Worm (Caenorhabditis elegans): ENCODE measurements around the gene ZK637.12.

The ZK637.12 gene

ce11 chrIII:8887184-8887801, 36.7 kb upstream of the ZK637.12 start, which contains the start of gene famh-136 (continued):
- no peak for TF ChIP-seq ceh-79 (tag; optimal IDR thresholded peaks at IDR 0.05)
- TF ChIP-seq F55B11.4 (tag; optimal IDR thresholded peaks at IDR 0.05; ENCODE audit: borderline replicate concordance, insufficient read depth) = no peak
- no peak for TF ChIP-seq mxl-1 (tag; optimal IDR thresholded peaks at IDR 0.05)
- peak; percentile 51 for TF ChIP-seq snpc-1.1 (tag; optimal IDR thresholded peaks at IDR 0.05; ENCODE audit: insufficient read depth)
- TF ChIP-seq ztf-3 (GFP tag; optimal IDR thresholded peaks at IDR 0.05) = no peak
- TF ChIP-seq rec-8 (tag; optimal IDR thresholded peaks at IDR 0.05) = no peak
- peak; percentile 61 for TF ChIP-seq repo-1 (tag; optimal IDR thresholded peaks at IDR 0.05)
- TF ChIP-seq B0261.1 (tag; optimal IDR thresholded peaks at IDR 0.05) = no peak
- peak; percentile 34 for TF ChIP-seq pha-4 (tag; optimal IDR thresholded peaks at IDR 0.05)
- TF ChIP-seq F23B12.7 (tag; optimal IDR thresholded peaks at IDR 0.05; ENCODE audit: insufficient read depth) = peak; percentile 94
- TF ChIP-seq mel-28 (tag; optimal IDR thresholded peaks at IDR 0.05; ENCODE audit: borderline replicate concordance) = no peak
- TF ChIP-seq ztf-18 (tag; optimal IDR thresholded peaks at IDR 0.05) = peak; percentile 99
- TF ChIP-seq dpl-1 (GFP tag; optimal IDR thresholded peaks at IDR 0.05) = peak; percentile 62
- TF ChIP-seq ekl-4 (GFP tag; IDR thresholded peaks at IDR 0.05) = peak; percentile 67; the same call in 1 of the 2 replicates
- TF ChIP-seq lir-1 (GFP tag; conservative IDR thresholded peaks at IDR 0.05) = peak; percentile 57
- no peak for TF ChIP-seq ztf-28 (GFP tag; IDR thresholded peaks at IDR 0.05)
- TF ChIP-seq Y95B8A.8 (GFP tag; IDR thresholded peaks at IDR 0.05) = peak; percentile 75
- no peak for TF ChIP-seq unc-62 (GFP tag; optimal IDR thresholded peaks at IDR 0.05)
- TF ChIP-seq madf-3 (GFP tag; IDR thresholded peaks at IDR 0.05) = no peak
- no peak for TF ChIP-seq mes-4 (tag; optimal IDR thresholded peaks at IDR 0.05)
- no peak for TF ChIP-seq akir-1 (GFP tag; optimal IDR thresholded peaks at IDR 0.05)
- peak; percentile 74 for TF ChIP-seq F33H1.4 (GFP tag; IDR thresholded peaks at IDR 0.05)
- TF ChIP-seq ccch-3 (GFP tag; optimal IDR thresholded peaks at IDR 0.05) = no peak
- TF ChIP-seq aptf-2 (GFP tag; conservative IDR thresholded peaks at IDR 0.05) = no peak
- TF ChIP-seq madf-8 (GFP tag; conservative IDR thresholded peaks at IDR 0.05) = peak; percentile 67
- TF ChIP-seq F37B4.10 (GFP tag; IDR thresholded peaks at IDR 0.05) = no peak
- peak; percentile 79 for TF ChIP-seq ztf-26 (tag; optimal IDR thresholded peaks at IDR 0.05)
- TF ChIP-seq nfya-2 (GFP tag; IDR thresholded peaks at IDR 0.05) = no peak
- peak; percentile 66 for TF ChIP-seq tbp1 (GFP tag; optimal IDR thresholded peaks at IDR 0.05)
- TF ChIP-seq snpc-4 (GFP tag; optimal IDR thresholded peaks at IDR 0.05) = peak; percentile 53
- peak; percentile 50 to 74 (median 64) for TF ChIP-seq snpc-4 (tag; optimal IDR thresholded peaks at IDR 0.05)
- no peak for TF ChIP-seq hmg-20 (GFP tag; IDR thresholded peaks at IDR 0.05)
- peak; percentile 12 for TF ChIP-seq athp-1 (tag; optimal IDR thresholded peaks at IDR 0.05)
- TF ChIP-seq die-1 (tag; optimal IDR thresholded peaks at IDR 0.05) = peak; percentile 13
- peak; percentile 54 for TF ChIP-seq madf-10 (tag; optimal IDR thresholded peaks at IDR 0.05)
- no peak for TF ChIP-seq Y53F4B.3 (GFP tag; IDR thresholded peaks at IDR 0.05)
- TF ChIP-seq ceh-40 (GFP tag; IDR thresholded peaks at IDR 0.05) = no peak
- TF ChIP-seq tbx-9 (tag; optimal IDR thresholded peaks at IDR 0.05; ENCODE audit: borderline replicate concordance) = no peak
- no peak for TF ChIP-seq hlh-12 (tag; optimal IDR thresholded peaks at IDR 0.05)
- peak; percentile 82 for TF ChIP-seq B0336.3 (GFP tag; IDR thresholded peaks at IDR 0.05)
- no peak for TF ChIP-seq fkh-3 (tag; optimal IDR thresholded peaks at IDR 0.05)
- no peak for TF ChIP-seq F57A8.1 (GFP tag; optimal IDR thresholded peaks at IDR 0.05)
- TF ChIP-seq attf-3 (GFP tag; conservative IDR thresholded peaks at IDR 0.05) = peak; percentile 46; the same call in 1 of the 2 replicates
- TF ChIP-seq hmg-1.2 (GFP tag; IDR thresholded peaks at IDR 0.05) = peak; percentile 57
- TF ChIP-seq lsy-27 (tag; optimal IDR thresholded peaks at IDR 0.05; ENCODE audit: borderline replicate concordance, insufficient read depth) = no peak
- peak; percentile 49; the same call in 1 of the 2 replicates for TF ChIP-seq ceh-100 (GFP tag; IDR thresholded peaks at IDR 0.05)
- no peak for TF ChIP-seq sea-2 (GFP tag; IDR thresholded peaks at IDR 0.05)
- TF ChIP-seq cebp-2 (GFP tag; IDR thresholded peaks at IDR 0.05) = 0 out of 2 replicates have a peak, but pooled peaks have one; percentile 21
